Worm (Caenorhabditis elegans) whole organism, L2 larva: ENCODE measurements around the gene F52H2.1.

Source experiments
- C34F6.9 ChIP-seq: fragments of 150-350 bp; optimal IDR thresholded peaks from 2 replicates; lab custom pipeline; 2014; ENCODE audit warnings: missing biosample characterization, missing genetic modification characterization
- F13H6.1 ChIP-seq: sonication (generic microtip); optimal IDR thresholded peaks from 2 replicates; lab custom pipeline; 2016; ENCODE audit warnings: missing genetic modification characterization, missing compliant biosample characterization
- R02D3.7 ChIP-seq: fragments of 150-350 bp; optimal IDR thresholded peaks from 2 replicates; lab custom pipeline; 2014; ENCODE audit warnings: missing biosample characterization, missing genetic modification characterization
- Y55F3AM.14 ChIP-seq: fragments of 200-800 bp; sonication (Bioruptor generic); optimal IDR thresholded peaks from 2 replicates; lab custom pipeline; 2018; ENCODE audit warnings: mild to moderate bottlenecking, missing genetic modification characterization, missing compliant biosample characterization
- ZK546.5 ChIP-seq: sonication (generic microtip); optimal IDR thresholded peaks from 2 replicates; lab custom pipeline; 2017; ENCODE audit warnings: missing biosample characterization, missing genetic modification characterization
- aly-2 ChIP-seq: fragments of 150-350 bp; optimal IDR thresholded peaks from 2 replicates; lab custom pipeline; 2014; ENCODE audit warnings: missing biosample characterization, missing genetic modification characterization
- ama-1 ChIP-seq: fragments of 150-350 bp; optimal IDR thresholded peaks from 2 replicates; lab custom pipeline; 2018; ENCODE audit warnings: inconsistent platforms
- blmp-1 ChIP-seq: sonication (generic microtip); optimal IDR thresholded peaks from 2 replicates; lab custom pipeline; 2017; ENCODE audit warnings: missing genetic modification characterization, mild to moderate bottlenecking, missing compliant biosample characterization, antibody characterized with exemption, moderate library complexity; ENCODE audit not compliant: insufficient read depth
- ceh-16 ChIP-seq: fragments of 150-350 bp; optimal IDR thresholded peaks from 2 replicates; lab custom pipeline; 2014; ENCODE audit warnings: missing biosample characterization, missing genetic modification characterization
- ceh-82 ChIP-seq: fragments of 150-350 bp; optimal IDR thresholded peaks from 2 replicates; lab custom pipeline; 2014; ENCODE audit warnings: missing biosample characterization, missing genetic modification characterization
- crh-2 ChIP-seq: sonication (generic microtip); optimal IDR thresholded peaks from 2 replicates; lab custom pipeline; 2017; ENCODE audit warnings: missing biosample characterization, missing genetic modification characterization
- egl-27 ChIP-seq: sonication (generic microtip); optimal IDR thresholded peaks from 3 replicates; lab custom pipeline; 2017; ENCODE audit warnings: missing biosample characterization, missing genetic modification reagents, missing genetic modification characterization
- elt-1 ChIP-seq: fragments of 150-350 bp; optimal IDR thresholded peaks from 2 replicates; lab custom pipeline; 2014; ENCODE audit warnings: missing biosample characterization, missing genetic modification characterization
- fos-1 ChIP-seq: fragments of 150-350 bp; optimal IDR thresholded peaks from 2 replicates; lab custom pipeline; 2014; ENCODE audit warnings: missing biosample characterization, missing genetic modification characterization
- gmeb-1 ChIP-seq: fragments of 150-350 bp; optimal IDR thresholded peaks from 2 replicates; lab custom pipeline; 2014; ENCODE audit warnings: missing biosample characterization, missing genetic modification characterization
- lin-11 ChIP-seq: fragments of 150-350 bp; sonication (generic microtip); optimal IDR thresholded peaks from 2 replicates; lab custom pipeline; 2014; ENCODE audit warnings: missing biosample characterization, missing genetic modification characterization, inconsistent platforms, mixed read lengths
- lin-13 ChIP-seq: fragments of 150-350 bp; optimal IDR thresholded peaks from 2 replicates; lab custom pipeline; 2014; ENCODE audit warnings: missing biosample characterization, missing genetic modification reagents, missing genetic modification characterization
- lin-39 ChIP-seq: fragments of 150-350 bp; optimal IDR thresholded peaks from 2 replicates; lab custom pipeline; 2014; ENCODE audit warnings: missing biosample characterization, missing genetic modification reagents, missing genetic modification characterization
- lsy-2 ChIP-seq, 2 experiments: fragments of 150-350 bp in 1 of 2; sonication (generic microtip) in 1 of 2; optimal IDR thresholded peaks; 2 replicates each; lab custom pipeline; 2014 to 2017; ENCODE audit warnings: missing biosample characterization in 2 of 2, missing genetic modification characterization in 2 of 2
- mab-5 ChIP-seq: fragments of 150-350 bp; optimal IDR thresholded peaks from 2 replicates; lab custom pipeline; 2014; ENCODE audit warnings: missing biosample characterization, missing genetic modification characterization
- mbf-1 ChIP-seq: sonication (generic microtip); optimal IDR thresholded peaks from 2 replicates; lab custom pipeline; 2017; ENCODE audit warnings: missing biosample characterization, missing genetic modification characterization
- mdl-1 ChIP-seq, 2 experiments: fragments of 150-350 bp in 1 of 2; sonication (generic microtip) in 1 of 2; optimal IDR thresholded peaks; 2 replicates each; lab custom pipeline; 2017; ENCODE audit warnings: missing biosample characterization in 2 of 2, missing genetic modification characterization in 2 of 2
- nhr-10 ChIP-seq: sonication (generic microtip); optimal IDR thresholded peaks from 2 replicates; lab custom pipeline; 2017; ENCODE audit warnings: missing biosample characterization, missing genetic modification characterization
- nhr-12 ChIP-seq: fragments of 150-350 bp; optimal IDR thresholded peaks from 2 replicates; lab custom pipeline; 2014; ENCODE audit warnings: missing biosample characterization, missing genetic modification characterization
- nhr-129 ChIP-seq: fragments of 150-350 bp; optimal IDR thresholded peaks from 2 replicates; lab custom pipeline; 2014; ENCODE audit warnings: missing biosample characterization, missing genetic modification characterization
- nhr-21 ChIP-seq: fragments of 150-350 bp; optimal IDR thresholded peaks from 2 replicates; lab custom pipeline; 2014; ENCODE audit warnings: missing biosample characterization, missing genetic modification characterization
- nhr-23 ChIP-seq: fragments of 150-350 bp; optimal IDR thresholded peaks from 2 replicates; lab custom pipeline; 2014; ENCODE audit warnings: missing biosample characterization, missing genetic modification reagents, missing genetic modification characterization
- nhr-237 ChIP-seq: fragments of 150-350 bp; optimal IDR thresholded peaks from 2 replicates; lab custom pipeline; 2014; ENCODE audit warnings: missing biosample characterization, missing genetic modification characterization
- nhr-25 ChIP-seq: fragments of 150-350 bp; sonication (generic microtip); optimal IDR thresholded peaks from 3 replicates; lab custom pipeline; 2014; ENCODE audit warnings: missing biosample characterization, missing genetic modification characterization
- nhr-6 ChIP-seq: fragments of 150-350 bp; optimal IDR thresholded peaks from 2 replicates; lab custom pipeline; 2014; ENCODE audit warnings: missing biosample characterization, missing genetic modification characterization
- nhr-77 ChIP-seq: fragments of 150-350 bp; optimal IDR thresholded peaks from 2 replicates; lab custom pipeline; 2014; ENCODE audit warnings: missing biosample characterization, missing genetic modification characterization
- sem-4 ChIP-seq: fragments of 150-350 bp; optimal IDR thresholded peaks from 2 replicates; lab custom pipeline; 2014; ENCODE audit warnings: missing biosample characterization, missing genetic modification reagents, missing genetic modification characterization
- skn-1 ChIP-seq: sonication (generic microtip); optimal IDR thresholded peaks from 2 replicates; lab custom pipeline; 2017; ENCODE audit warnings: missing biosample characterization, missing genetic modification characterization
- sma-3 ChIP-seq: sonication (generic microtip); optimal IDR thresholded peaks from 2 replicates; lab custom pipeline; 2016; ENCODE audit warnings: missing genetic modification reagents, missing genetic modification characterization, missing compliant biosample characterization
- sma-9 ChIP-seq, 2 experiments: fragments of 150-350 bp in 1 of 2; sonication (generic microtip) in 1 of 2; optimal IDR thresholded peaks; 2 replicates each; lab custom pipeline; 2014 to 2016; ENCODE audit warnings: missing genetic modification characterization in 2 of 2, mild to moderate bottlenecking in 1 of 2, missing biosample characterization in 1 of 2, missing compliant biosample characterization in 1 of 2, missing genetic modification reagents in 1 of 2, moderate library complexity in 1 of 2
- snpc-4 ChIP-seq: fragments of 150-350 bp; optimal IDR thresholded peaks from 2 replicates; lab custom pipeline; 2014; ENCODE audit warnings: missing biosample characterization, missing genetic modification characterization
- unc-39 ChIP-seq: fragments of 150-350 bp; optimal IDR thresholded peaks from 2 replicates; lab custom pipeline; 2014; ENCODE audit warnings: missing biosample characterization, missing genetic modification characterization
- unc-55 ChIP-seq: fragments of 150-350 bp; sonication (generic microtip); optimal IDR thresholded peaks from 3 replicates; lab custom pipeline; 2014; ENCODE audit warnings: missing biosample characterization, missing genetic modification reagents, missing genetic modification characterization
- unc-62 ChIP-seq: fragments of 150-350 bp; optimal IDR thresholded peaks from 2 replicates; lab custom pipeline; 2014; ENCODE audit warnings: missing biosample characterization, missing genetic modification reagents, missing genetic modification characterization
- zag-1 ChIP-seq: fragments of 150-350 bp; optimal IDR thresholded peaks from 2 replicates; lab custom pipeline; 2014; ENCODE audit warnings: missing biosample characterization, missing genetic modification characterization
- ztf-1 ChIP-seq: fragments of 200-800 bp; sonication (Bioruptor generic); conservative IDR thresholded peaks from 2 replicates; pipeline ENCODE4 v1.3.6; 2022; ENCODE audit warnings: missing genetic modification characterization, missing compliant biosample characterization
- ztf-11 ChIP-seq: sonication (generic microtip); optimal IDR thresholded peaks from 2 replicates; lab custom pipeline; 2017; ENCODE audit warnings: missing biosample characterization, missing genetic modification characterization

F52H2.1 gene

ce11 chrX:2532357-2532756 is 40.5 kb upstream of the F52H2.1 start, which contains the start of gene tbc-12:
Gene tbc-12 (minus strand): TSS chrX:2532457.
- TF ChIP-seq zag-1: no peak
- TF ChIP-seq mab-5: no peak
- TF ChIP-seq unc-55: no peak
- TF ChIP-seq fos-1 (tag; lab: Kevin White, UChicago): no peak
- TF ChIP-seq ztf-1 (GFP tag; lab: Robert Waterston, UW): no peak
- TF ChIP-seq ceh-16: no peak
- TF ChIP-seq nhr-10: no peak
- TF ChIP-seq nhr-23 (tag; lab: Kevin White, UChicago): no peak
- TF ChIP-seq nhr-237 (tag; lab: Kevin White, UChicago): no peak
- no peak for TF ChIP-seq Y55F3AM.14 (GFP tag; lab: Kevin White, UChicago)
- TF ChIP-seq, all 48 proteins: peak for 0

ce11 chrX:2536246-2536772 is 36.6 kb upstream of the F52H2.1 start:
- peak; percentile 80 for TF ChIP-seq mab-5
- peak; percentile 59 for TF ChIP-seq ceh-82
- peak; percentile 97 for TF ChIP-seq nhr-129 (tag; lab: Kevin White, UChicago)
- TF ChIP-seq nhr-21: peak; percentile 29
- TF ChIP-seq blmp-1 (tag; lab: Kevin White, UChicago): peak; percentile 73
- TF ChIP-seq snpc-4: peak; percentile 72
- peak; percentile 92 for TF ChIP-seq unc-55
- TF ChIP-seq gmeb-1: peak; percentile 25
- peak; percentile 75 for TF ChIP-seq lin-13 (GFP tag; lab: Kevin White, UChicago)
- no peak for TF ChIP-seq ztf-11 (tag; lab: Kevin White, UChicago)
- TF ChIP-seq sma-9 (GFP tag; optimal IDR thresholded peaks at IDR 0.05; lab: Kevin White, UChicago): peak; percentile 94
- no peak for TF ChIP-seq sma-9 (tag; optimal IDR thresholded peaks at IDR 0.05; lab: Kevin White, UChicago)
- TF ChIP-seq fos-1 (tag; lab: Kevin White, UChicago): peak; percentile 52
- peak; percentile 97 for TF ChIP-seq F13H6.1 (tag; lab: Kevin White, UChicago)
- TF ChIP-seq mbf-1 (tag; lab: Kevin White, UChicago): no peak
- peak; percentile 79 for TF ChIP-seq crh-2 (tag; lab: Kevin White, UChicago)
- TF ChIP-seq nhr-77 (tag; lab: Kevin White, UChicago): no peak
- TF ChIP-seq lin-11 (tag; lab: Kevin White, UChicago): peak; percentile 30
- peak in 1 of 2 experiments; percentile 73 for TF ChIP-seq mdl-1 (tag; optimal IDR thresholded peaks at IDR 0.05; lab: Kevin White, UChicago)
- no peak for TF ChIP-seq elt-1 (tag; lab: Kevin White, UChicago)
- TF ChIP-seq nhr-6 (tag; lab: Kevin White, UChicago): peak; percentile 88
- peak; percentile 43 to 85 for TF ChIP-seq lsy-2 (tag; optimal IDR thresholded peaks at IDR 0.05; lab: Kevin White, UChicago)
- TF ChIP-seq nhr-23 (tag; lab: Kevin White, UChicago): no peak
- peak; percentile 92 for TF ChIP-seq sem-4 (tag; lab: Kevin White, UChicago)
- TF ChIP-seq C34F6.9 (tag; lab: Kevin White, UChicago): peak; percentile 92
- peak; percentile 80 for TF ChIP-seq nhr-25 (tag; lab: Kevin White, UChicago)
- TF ChIP-seq sma-3 (GFP tag; lab: Kevin White, UChicago): peak; percentile 57
- TF ChIP-seq nhr-237 (tag; lab: Kevin White, UChicago): no peak
- TF ChIP-seq unc-62: no peak
- TF ChIP-seq lin-39: peak; percentile 39
- no peak for TF ChIP-seq unc-39
- peak; percentile 94 for TF ChIP-seq zag-1
- TF ChIP-seq Y55F3AM.14 (GFP tag; lab: Kevin White, UChicago): peak; percentile 65
- no peak for TF ChIP-seq ama-1
- no peak for TF ChIP-seq aly-2 (tag; lab: Kevin White, UChicago)
- TF ChIP-seq R02D3.7 (tag; lab: Kevin White, UChicago): no peak
- peak; percentile 78 for TF ChIP-seq ceh-16
- TF ChIP-seq skn-1 (tag; lab: Kevin White, UChicago): no peak
- TF ChIP-seq egl-27 (tag; lab: Kevin White, UChicago): peak; percentile 75

- no peak for TF ChIP-seq lin-39
- TF ChIP-seq nhr-12 (tag; lab: Kevin White, UChicago): no peak
- TF ChIP-seq nhr-10: no peak
- TF ChIP-seq ZK546.5 (tag; lab: Kevin White, UChicago): no peak
- TF ChIP-seq sem-4 (tag; lab: Kevin White, UChicago): no peak
Measured at ce11 chrX:2538713-2539112, 34.2 kb upstream of the F52H2.1 start.
